Fruit fly (Drosophila melanogaster) whole organism, embryonic: ENCODE data around the gene hng2.

Source experiments
- Adf1 ChIP-seq: fragments of 200-800 bp; sonication (Bioruptor generic); IDR thresholded peaks from 2 replicates; pipeline ENCODE4 v1.3.6; 2022; ENCODE audit warnings: missing biosample characterization, missing genetic modification characterization
- Atf3 ChIP-seq: fragments of 200-800 bp; sonication (Bioruptor generic); optimal IDR thresholded peaks from 3 replicates; lab custom pipeline; 2016; ENCODE audit warnings: missing biosample characterization, missing genetic modification characterization
- Atf6 ChIP-seq: fragments of 200-800 bp; sonication (Bioruptor generic); IDR thresholded peaks from 2 replicates; pipeline ENCODE4 v1.3.6; 2022; ENCODE audit warnings: missing biosample characterization, missing genetic modification characterization
- BEAF-32 ChIP-seq: fragments of 200-800 bp; sonication (Bioruptor generic); optimal IDR thresholded peaks from 3 replicates; lab custom pipeline; 2017; ENCODE audit warnings: missing biosample characterization, missing genetic modification characterization, mild to moderate bottlenecking, moderate library complexity, missing genetic modification reagents
- CG11247 ChIP-seq: fragments of 200-800 bp; sonication (Bioruptor generic); IDR thresholded peaks from 2 replicates; pipeline ENCODE4 v1.3.6; 2022; ENCODE audit warnings: missing biosample characterization, missing genetic modification characterization
- CG11504 ChIP-seq: fragments of 200-800 bp; sonication (Bioruptor generic); optimal IDR thresholded peaks from 3 replicates; lab custom pipeline; 2019; ENCODE audit warnings: missing biosample characterization, mild to moderate bottlenecking, missing genetic modification characterization, moderate library complexity
- CG11695 ChIP-seq: fragments of 200-800 bp; sonication (Bioruptor generic); IDR thresholded peaks from 3 replicates; pipeline ENCODE4 v1.3.6; 2022; ENCODE audit warnings: missing biosample characterization, missing genetic modification characterization
- CG1233 ChIP-seq: fragments of 200-800 bp; sonication (Bioruptor generic); optimal IDR thresholded peaks from 4 replicates; lab custom pipeline; 2018; ENCODE audit warnings: missing biosample characterization, mild to moderate bottlenecking, missing genetic modification characterization
- CG13296 ChIP-seq: fragments of 200-800 bp; sonication (Bioruptor generic); optimal IDR thresholded peaks from 3 replicates; lab custom pipeline; 2018; ENCODE audit warnings: missing biosample characterization, mild to moderate bottlenecking, missing genetic modification characterization
- CG14667 ChIP-seq: fragments of 200-800 bp; sonication (Bioruptor generic); IDR thresholded peaks from 2 replicates; pipeline ENCODE4 v1.3.6; 2022; ENCODE audit warnings: missing biosample characterization, missing genetic modification characterization
- CG2129 ChIP-seq: fragments of 200-800 bp; sonication (Bioruptor generic); IDR thresholded peaks from 2 replicates; pipeline ENCODE4 v1.3.6; 2022; ENCODE audit warnings: missing biosample characterization, missing genetic modification characterization; ENCODE audit not compliant: partially characterized antibody
- CG30431 ChIP-seq: fragments of 200-800 bp; sonication (Bioruptor generic); optimal IDR thresholded peaks from 2 replicates; lab custom pipeline; 2017; ENCODE audit warnings: missing biosample characterization, missing genetic modification characterization
- CG3726 ChIP-seq: fragments of 200-800 bp; sonication (Bioruptor generic); IDR thresholded peaks from 3 replicates; pipeline ENCODE4, ENCODE4 v1.3.6; 2022; ENCODE audit warnings: missing biosample characterization, missing genetic modification characterization
- CG4617 ChIP-seq: fragments of 200-800 bp; sonication (Bioruptor generic); optimal IDR thresholded peaks from 3 replicates; lab custom pipeline; 2016; ENCODE audit warnings: missing biosample characterization, missing genetic modification characterization, borderline replicate concordance
- CG6175 ChIP-seq: fragments of 200-800 bp; sonication (Bioruptor generic); IDR thresholded peaks from 3 replicates; pipeline ENCODE4 v1.3.6; 2022; ENCODE audit warnings: missing biosample characterization, missing genetic modification characterization
- CG6683 ChIP-seq: fragments of 200-800 bp; sonication (Bioruptor generic); optimal IDR thresholded peaks from 2 replicates; lab custom pipeline; 2017; ENCODE audit warnings: missing biosample characterization, mild to moderate bottlenecking, missing genetic modification characterization, missing genetic modification reagents
- CG8924 ChIP-seq: fragments of 200-800 bp; optimal IDR thresholded peaks from 3 replicates; lab custom pipeline; 2019; ENCODE audit warnings: missing biosample characterization, mild to moderate bottlenecking, missing genetic modification characterization, moderate library complexity
- CG9609 ChIP-seq: fragments of 200-800 bp; sonication (Bioruptor generic); optimal IDR thresholded peaks from 3 replicates; lab custom pipeline; 2016; ENCODE audit warnings: missing biosample characterization, missing genetic modification characterization
- CTCF ChIP-seq: fragments of 200-800 bp; sonication (Bioruptor generic); optimal IDR thresholded peaks from 2 replicates; lab custom pipeline; 2017; ENCODE audit warnings: missing biosample characterization, mild to moderate bottlenecking, missing genetic modification characterization, moderate library complexity
- Dad ChIP-seq: fragments of 200-800 bp; sonication (Bioruptor generic); optimal IDR thresholded peaks from 3 replicates; lab custom pipeline; 2016; ENCODE audit warnings: missing biosample characterization, missing genetic modification characterization
- Drgx ChIP-seq: fragments of 200-800 bp; sonication (Bioruptor generic); IDR thresholded peaks from 2 replicates; pipeline ENCODE4 v1.3.6; 2022; ENCODE audit warnings: missing biosample characterization, missing genetic modification characterization
- Ets65A ChIP-seq: fragments of 200-800 bp; sonication (Bioruptor generic); peaks from one replicate; lab custom pipeline; 2016; ENCODE audit warnings: missing biosample characterization, missing genetic modification characterization
- GATAe ChIP-seq: fragments of 200-800 bp; sonication (Bioruptor generic); conservative IDR thresholded peaks from 2 replicates; pipeline ENCODE4 v1.3.6; 2022; ENCODE audit warnings: missing biosample characterization, missing genetic modification characterization
- HLH3B ChIP-seq: fragments of 200-800 bp; sonication (Bioruptor generic); IDR thresholded peaks from 2 replicates; pipeline ENCODE4 v1.3.6; 2022; ENCODE audit warnings: missing biosample characterization, missing genetic modification characterization
- HmgZ ChIP-seq: fragments of 200-800 bp; sonication (Bioruptor generic); optimal IDR thresholded peaks from 2 replicates; lab custom pipeline; 2018; ENCODE audit warnings: missing biosample characterization, mild to moderate bottlenecking, missing genetic modification characterization
- Hr39 ChIP-seq: fragments of >200 bp; optimal IDR thresholded peaks from 2 replicates; lab custom pipeline; 2017
- Lhr ChIP-seq: fragments of 200-800 bp; sonication (Bioruptor generic); optimal IDR thresholded peaks from 3 replicates; lab custom pipeline; 2017; ENCODE audit warnings: mild to moderate bottlenecking, missing biosample characterization, missing genetic modification reagents, missing genetic modification characterization
- NK7.1 ChIP-seq: fragments of 200-800 bp; sonication (Bioruptor generic); optimal IDR thresholded peaks from 3 replicates; lab custom pipeline; 2016; ENCODE audit warnings: missing biosample characterization, missing genetic modification characterization
- Oaz ChIP-seq: fragments of 200-800 bp; sonication (Bioruptor generic); IDR thresholded peaks from 2 replicates; pipeline ENCODE4 v1.3.6; 2022; ENCODE audit warnings: missing biosample characterization, missing genetic modification characterization
- Spps ChIP-seq: fragments of 200-800 bp; sonication (Bioruptor generic); optimal IDR thresholded peaks from 2 replicates; lab custom pipeline; 2018; ENCODE audit warnings: missing biosample characterization, mild to moderate bottlenecking, missing genetic modification characterization
- Sry-β ChIP-seq: fragments of 200-800 bp; sonication (Bioruptor generic); optimal IDR thresholded peaks from 2 replicates; lab custom pipeline; 2018; ENCODE audit warnings: missing biosample characterization, mild to moderate bottlenecking, missing genetic modification characterization, moderate library complexity
- ato ChIP-seq: fragments of 200-800 bp; sonication (Bioruptor generic); IDR thresholded peaks from 2 replicates; pipeline ENCODE4 v1.3.6; 2022; ENCODE audit warnings: missing biosample characterization, missing genetic modification characterization; ENCODE audit not compliant: partially characterized antibody
- bsh ChIP-seq, 2 experiments: fragments of 200-800 bp; sonication (Bioruptor generic); optimal IDR thresholded peaks; 2 replicates each; lab custom pipeline; 2017 to 2018; ENCODE audit warnings: mild to moderate bottlenecking in 2 of 2, missing biosample characterization in 2 of 2, missing genetic modification characterization in 2 of 2, moderate library complexity in 1 of 2
- cad ChIP-seq: fragments of >200 bp; optimal IDR thresholded peaks from 2 replicates; lab custom pipeline; 2017; ENCODE audit warnings: missing biosample characterization, missing genetic modification characterization
- cas ChIP-seq: fragments of 200-800 bp; sonication (Bioruptor generic); IDR thresholded peaks from 2 replicates; pipeline ENCODE4 v1.3.6; 2022; ENCODE audit warnings: missing biosample characterization, missing genetic modification characterization
- chinmo ChIP-seq: fragments of 200-800 bp; sonication (Bioruptor generic); IDR thresholded peaks from 4 replicates; pipeline ENCODE4 v1.3.6; 2022; ENCODE audit warnings: missing biosample characterization, missing genetic modification characterization; ENCODE audit not compliant: partially characterized antibody
- chn ChIP-seq: fragments of 200-800 bp; sonication (Bioruptor generic); optimal IDR thresholded peaks from 2 replicates; lab custom pipeline; 2016; ENCODE audit warnings: missing biosample characterization, missing genetic modification characterization
- fd96Cb ChIP-seq: fragments of 200-800 bp; sonication (Bioruptor generic); optimal IDR thresholded peaks from 2 replicates; lab custom pipeline; 2018; ENCODE audit warnings: missing biosample characterization, mild to moderate bottlenecking, missing genetic modification characterization, moderate library complexity
- grn ChIP-seq: fragments of 200-800 bp; sonication (Bioruptor generic); optimal IDR thresholded peaks from 3 replicates; lab custom pipeline; 2017; ENCODE audit warnings: missing biosample characterization, missing genetic modification characterization
- hb ChIP-seq: fragments of 200-800 bp; sonication (Bioruptor generic); IDR thresholded peaks from 3 replicates; pipeline ENCODE4 v1.3.6; 2022; ENCODE audit warnings: missing biosample characterization, missing genetic modification characterization; ENCODE audit not compliant: partially characterized antibody
- lbe ChIP-seq: fragments of 200-800 bp; sonication (Bioruptor generic); optimal IDR thresholded peaks from 2 replicates; lab custom pipeline; 2016; ENCODE audit warnings: missing biosample characterization, mild to moderate bottlenecking, missing genetic modification characterization
- pum ChIP-seq: fragments of 200-800 bp; sonication (Bioruptor generic); optimal IDR thresholded peaks from 2 replicates; lab custom pipeline; 2016; ENCODE audit warnings: missing biosample characterization, missing genetic modification characterization
- pzg ChIP-seq: fragments of 200-800 bp; sonication (Bioruptor generic); optimal IDR thresholded peaks from 3 replicates; lab custom pipeline; 2018; ENCODE audit warnings: missing biosample characterization, mild to moderate bottlenecking, missing genetic modification characterization, moderate library complexity
- row ChIP-seq: fragments of 200-800 bp; sonication (Bioruptor generic); IDR thresholded peaks from 3 replicates; pipeline ENCODE4 v1.3.6; 2022; ENCODE audit warnings: missing biosample characterization, missing genetic modification characterization
- salm ChIP-seq: fragments of 200-800 bp; sonication (Bioruptor generic); optimal IDR thresholded peaks from 2 replicates; lab custom pipeline; 2018; ENCODE audit warnings: missing biosample characterization, mild to moderate bottlenecking, missing genetic modification characterization
- schlank ChIP-seq: fragments of 200-800 bp; sonication (Bioruptor generic); optimal IDR thresholded peaks from 2 replicates; lab custom pipeline; 2018; ENCODE audit warnings: missing biosample characterization, mild to moderate bottlenecking, missing genetic modification characterization
- scrt ChIP-seq: fragments of 200-800 bp; sonication (Bioruptor generic); optimal IDR thresholded peaks from 2 replicates; lab custom pipeline; 2018; ENCODE audit warnings: missing biosample characterization, mild to moderate bottlenecking, missing genetic modification characterization, moderate library complexity
- so ChIP-seq: fragments of 200-800 bp; sonication (Bioruptor generic); IDR thresholded peaks from 3 replicates; pipeline ENCODE4 v1.3.6; 2022; ENCODE audit warnings: missing biosample characterization, missing genetic modification characterization
- stc ChIP-seq: fragments of 200-800 bp; sonication (Bioruptor generic); IDR thresholded peaks from 2 replicates; pipeline ENCODE4 v1.3.6; 2022; ENCODE audit warnings: missing biosample characterization, missing genetic modification characterization
- zfh1 ChIP-seq: fragments of 200-800 bp; sonication (Bioruptor generic); IDR thresholded peaks from 3 replicates; pipeline ENCODE4 v1.3.6; 2022; ENCODE audit warnings: missing biosample characterization, missing genetic modification characterization

The hng2 gene

dm6 chr3R:8844955-8845354 lies 38.8 kb downstream of the hng2 start:
- TF ChIP-seq chinmo (GFP tag; lab: Robert Waterston, UW) (0 out of 4 replicates have a peak, but pooled peaks have one; percentile 5), CG2129 (GFP tag; lab: Robert Waterston, UW) (no peak), CG6683 (no peak), lbe (GFP tag; lab: Kevin White, UChicago) (peak; percentile 34), HmgZ (tag; lab: Kevin White, UChicago) (no peak), bsh (GFP tag; optimal IDR thresholded peaks at IDR 0.05; lab: Kevin White, UChicago) (no peak), CG8924 (tag; lab: Kevin White, UChicago) (no peak), CG14667 (GFP tag; lab: Robert Waterston, UW) (no peak), CTCF (GFP tag; lab: Kevin White, UChicago) (no peak), CG6175 (GFP tag; lab: Robert Waterston, UW) (no peak)

- peak; percentile 76 for TF ChIP-seq grn (GFP tag; lab: Kevin White, UChicago)
- no peak for TF ChIP-seq Sry-β (GFP tag; lab: Kevin White, UChicago)
- TF ChIP-seq CG11247 = no peak
- no peak for TF ChIP-seq hb
- peak; percentile 37 for TF ChIP-seq salm (tag; lab: Kevin White, UChicago)
- peak; percentile 49; the same call in 1 of the 2 replicates for TF ChIP-seq stc (GFP tag; lab: Robert Waterston, UW)
- no peak for TF ChIP-seq pum (GFP tag; lab: Kevin White, UChicago)
- no peak for TF ChIP-seq Ets65A
- peak; percentile 73 for TF ChIP-seq Atf6 (GFP tag; lab: Robert Waterston, UW)
- peak; percentile 10; the same call in 1 of the 3 replicates for TF ChIP-seq row (GFP tag; lab: Robert Waterston, UW)
- TF ChIP-seq Dad (GFP tag; lab: Kevin White, UChicago) = no peak
- no peak for TF ChIP-seq Atf3 (GFP tag; lab: Kevin White, UChicago)
- peak; percentile 46 for TF ChIP-seq CG6683
- peak; percentile 76 for TF ChIP-seq schlank (tag; lab: Kevin White, UChicago)
- peak; percentile 21 for TF ChIP-seq NK7.1
- no peak for TF ChIP-seq fd96Cb (tag; lab: Kevin White, UChicago)
- TF ChIP-seq scrt (GFP tag; lab: Kevin White, UChicago) = peak; percentile 57
- no peak for TF ChIP-seq Oaz
- TF ChIP-seq HLH3B (GFP tag; lab: Robert Waterston, UW) = peak; percentile 57; the same call in 1 of the 2 replicates
- TF ChIP-seq CG11504 (tag; lab: Kevin White, UChicago) = peak; percentile 73
- TF ChIP-seq CG1233 (GFP tag; lab: Kevin White, UChicago) = peak; percentile 66
- peak; percentile 18 for TF ChIP-seq chn (GFP tag; lab: Kevin White, UChicago)
- TF ChIP-seq BEAF-32 = no peak
- no peak for TF ChIP-seq cas (GFP tag; lab: Robert Waterston, UW)
- peak; percentile 13 for TF ChIP-seq pzg
- TF ChIP-seq CG9609 (GFP tag; lab: Kevin White, UChicago) = no peak
- no peak for TF ChIP-seq Hr39 (lab: Kevin White, UChicago)
- peak; percentile 67; the same call in 2 of the 3 replicates for TF ChIP-seq CG11695
- no peak for TF ChIP-seq CG4617 (GFP tag; lab: Kevin White, UChicago)
- TF ChIP-seq GATAe (GFP tag; lab: Robert Waterston, UW) = no peak
- peak; percentile 73; the same call in 1 of the 3 replicates for TF ChIP-seq so (GFP tag; lab: Robert Waterston, UW)
- TF ChIP-seq Lhr (GFP tag; lab: Kevin White, UChicago) = no peak
- 0 out of 2 replicates have a peak, but pooled peaks have one; percentile 39 for TF ChIP-seq Drgx (GFP tag; lab: Robert Waterston, UW)
- peak; percentile 18 for TF ChIP-seq Spps (tag; lab: Kevin White, UChicago)
- no peak; the same call in 1 of the 2 replicates for TF ChIP-seq ato
- no peak for TF ChIP-seq CG30431 (GFP tag; lab: Kevin White, UChicago)
- TF ChIP-seq zfh1 (GFP tag; lab: Robert Waterston, UW) = peak; percentile 55; the same call in 2 of the 3 replicates
- peak; percentile 76 for TF ChIP-seq CG13296 (GFP tag; lab: Kevin White, UChicago)
- TF ChIP-seq cad = no peak
- TF ChIP-seq CG3726 (GFP tag; lab: Robert Waterston, UW) = no peak; the same call in 2 of the 3 replicates
- TF ChIP-seq CG6175 (GFP tag; lab: Robert Waterston, UW) = no peak
- TF ChIP-seq Adf1 (GFP tag; lab: Robert Waterston, UW) = peak; percentile 66
Observed at dm6 chr3R:8846154-8846648, 40.1 kb downstream of the hng2 start.
